Fruit fly (Drosophila melanogaster): Measurements from ENCODE around the gene CG12071.

CG12071 gene

dm6 chr3R:30880894-30881293 is at the start of gene CG12071:
CG12071 (minus strand) TSS chr3R:30881027.
- TF ChIP-seq psq (optimal IDR thresholded peaks at IDR 0.05) (no peak), pan (optimal IDR thresholded peaks at IDR 0.05) (no peak), CG8478 (optimal IDR thresholded peaks at IDR 0.05) (no peak), Dll (optimal IDR thresholded peaks at IDR 0.05) (no peak), EcR (GFP tag; optimal IDR thresholded peaks at IDR 0.05) (no peak), usp (GFP tag; optimal IDR thresholded peaks at IDR 0.05) (no peak)

DNA sequence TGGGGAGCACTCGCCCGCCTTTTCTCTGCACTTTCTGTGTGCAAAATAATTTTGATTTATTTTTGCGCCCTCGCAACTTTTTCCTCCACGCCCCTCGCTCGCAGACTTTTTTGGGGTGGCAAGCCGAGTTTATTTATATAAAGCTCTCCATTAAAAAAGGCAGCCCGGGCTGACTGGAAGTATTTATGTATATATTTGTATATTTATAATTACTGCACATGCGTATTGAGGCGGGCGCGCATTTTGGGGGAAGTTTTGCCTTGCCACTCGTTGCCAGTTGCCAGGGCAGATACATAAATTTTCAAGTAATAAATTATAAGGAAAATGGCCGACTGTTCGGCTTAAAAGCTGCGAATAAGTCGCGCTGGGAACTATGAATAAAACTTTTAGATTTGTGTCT is 47.8 kb upstream of the CG12071 start:
- no peak for TF ChIP-seq pan (optimal IDR thresholded peaks at IDR 0.05)

dm6 chr3R:30926033-30926432 is 45.2 kb upstream of the CG12071 start:
- TF ChIP-seq CG8478 (optimal IDR thresholded peaks at IDR 0.05) (no peak), usp (GFP tag; optimal IDR thresholded peaks at IDR 0.05) (no peak), Dll (optimal IDR thresholded peaks at IDR 0.05) (no peak), EcR (GFP tag; optimal IDR thresholded peaks at IDR 0.05) (no peak), psq (optimal IDR thresholded peaks at IDR 0.05) (no peak), pan (optimal IDR thresholded peaks at IDR 0.05) (no peak)

- TF ChIP-seq EcR (GFP tag; optimal IDR thresholded peaks at IDR 0.05) (no peak), usp (GFP tag; optimal IDR thresholded peaks at IDR 0.05) (no peak), psq (optimal IDR thresholded peaks at IDR 0.05) (no peak), pan (optimal IDR thresholded peaks at IDR 0.05) (no peak), CG8478 (optimal IDR thresholded peaks at IDR 0.05) (no peak), Dll (optimal IDR thresholded peaks at IDR 0.05) (no peak)
Observed at dm6 chr3R:30925436-30925835, 44.6 kb upstream of the CG12071 start.

DNA sequence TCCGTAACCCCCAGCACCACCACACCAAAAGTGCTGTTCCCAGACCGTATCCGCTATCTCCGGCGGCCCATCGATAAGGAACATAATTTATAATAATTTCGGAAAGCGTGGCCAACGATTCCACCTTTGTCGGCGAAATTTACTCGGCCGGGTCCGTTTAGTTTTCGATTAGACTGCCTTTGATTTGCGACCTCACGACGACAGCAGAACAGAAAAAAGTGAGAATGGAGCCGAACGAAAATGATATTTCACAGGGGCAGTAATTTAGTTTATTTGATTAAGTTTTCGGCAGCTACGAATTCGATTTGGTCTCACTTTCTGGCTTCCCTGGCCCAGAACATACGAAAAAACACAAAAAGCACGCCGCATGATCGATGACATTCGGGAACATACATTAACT is 42.8 kb upstream of the CG12071 start:
- TF ChIP-seq psq (optimal IDR thresholded peaks at IDR 0.05), result no peak
- TF ChIP-seq pan (optimal IDR thresholded peaks at IDR 0.05), result no peak
- no peak for TF ChIP-seq CG8478 (optimal IDR thresholded peaks at IDR 0.05)
- no peak for TF ChIP-seq usp (GFP tag; optimal IDR thresholded peaks at IDR 0.05)
- no peak for TF ChIP-seq EcR (GFP tag; optimal IDR thresholded peaks at IDR 0.05)

dm6 chr3R:30922414-30922813 is 41.6 kb upstream of the CG12071 start:
- TF ChIP-seq CG8478 (optimal IDR thresholded peaks at IDR 0.05) (no peak), usp (GFP tag; optimal IDR thresholded peaks at IDR 0.05) (no peak), pan (optimal IDR thresholded peaks at IDR 0.05) (no peak), psq (optimal IDR thresholded peaks at IDR 0.05) (no peak), EcR (GFP tag; optimal IDR thresholded peaks at IDR 0.05) (no peak), Dll (optimal IDR thresholded peaks at IDR 0.05) (no peak)

dm6 chr3R:30918872-30919271 is 38.0 kb upstream of the CG12071 start:
- TF ChIP-seq EcR (GFP tag; optimal IDR thresholded peaks at IDR 0.05) (no peak), psq (optimal IDR thresholded peaks at IDR 0.05) (no peak), pan (optimal IDR thresholded peaks at IDR 0.05) (no peak)

- no peak for TF ChIP-seq CG8478 (optimal IDR thresholded peaks at IDR 0.05)
Observed at dm6 chr3R:30916024-30916423, 35.2 kb upstream of the CG12071 start.

dm6 chr3R:30915235-30915634 is 34.4 kb upstream of the CG12071 start:
- TF ChIP-seq pan (optimal IDR thresholded peaks at IDR 0.05) (no peak), EcR (GFP tag; optimal IDR thresholded peaks at IDR 0.05) (no peak), Dll (optimal IDR thresholded peaks at IDR 0.05) (no peak), usp (GFP tag; optimal IDR thresholded peaks at IDR 0.05) (no peak), CG8478 (optimal IDR thresholded peaks at IDR 0.05) (no peak), psq (optimal IDR thresholded peaks at IDR 0.05) (no peak)

dm6 chr3R:30913704-30914103 is 32.9 kb upstream of the CG12071 start:
- TF ChIP-seq Dll (optimal IDR thresholded peaks at IDR 0.05) (no peak), CG8478 (optimal IDR thresholded peaks at IDR 0.05) (no peak), usp (GFP tag; optimal IDR thresholded peaks at IDR 0.05) (no peak), pan (optimal IDR thresholded peaks at IDR 0.05) (no peak), psq (optimal IDR thresholded peaks at IDR 0.05) (no peak), EcR (GFP tag; optimal IDR thresholded peaks at IDR 0.05) (no peak)

dm6 chr3R:30912402-30912801 is 31.6 kb upstream of the CG12071 start, which contains the start of gene Ptx1:
Ptx1 (plus strand) TSS chr3R:30912754.
- TF ChIP-seq CG8478 (optimal IDR thresholded peaks at IDR 0.05), result peak; percentile 94
- peak; percentile 65 for TF ChIP-seq Dll (optimal IDR thresholded peaks at IDR 0.05)
- no peak for TF ChIP-seq psq (optimal IDR thresholded peaks at IDR 0.05)

DNA sequence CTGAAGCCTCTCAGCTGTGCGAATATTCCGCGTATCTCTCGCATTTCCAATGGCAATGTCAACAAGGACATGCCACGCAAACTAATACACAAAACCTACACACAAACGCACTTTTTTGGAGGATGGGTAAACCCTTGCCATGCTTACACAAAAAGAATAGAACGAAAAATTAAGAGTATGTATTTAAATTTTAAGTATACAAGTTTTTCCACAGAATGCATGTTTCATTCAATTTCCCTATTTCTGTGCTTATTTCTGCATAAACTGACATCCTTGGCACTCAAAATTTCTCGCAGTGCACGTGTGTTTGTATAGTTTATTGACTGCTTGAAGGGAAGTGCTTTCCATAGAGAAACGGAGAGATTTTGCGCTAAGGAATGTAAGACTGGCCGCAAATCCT is 29.0 kb upstream of the CG12071 start:
- TF ChIP-seq Dll (optimal IDR thresholded peaks at IDR 0.05) (no peak), pan (optimal IDR thresholded peaks at IDR 0.05) (no peak)

DNA sequence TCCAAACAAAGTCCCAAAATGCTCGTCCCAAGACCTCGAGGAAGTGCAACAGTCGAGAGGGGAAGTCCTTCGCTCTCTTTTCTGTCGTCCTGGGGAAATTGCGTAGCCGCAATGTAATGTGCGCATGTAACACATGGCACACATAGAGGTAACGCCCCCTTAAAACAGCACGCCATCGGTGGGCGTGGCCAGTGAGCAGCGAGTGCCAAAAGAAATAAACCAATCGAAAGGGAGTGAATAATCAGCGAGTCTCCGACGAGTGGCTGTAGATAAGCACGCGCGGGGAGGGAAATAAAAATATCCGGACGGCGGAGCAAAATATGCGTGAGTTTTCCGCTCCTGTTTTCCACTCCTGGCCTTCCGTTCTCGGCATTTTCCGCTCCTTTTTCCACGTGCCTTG is 28.2 kb upstream of the CG12071 start:
- no peak for TF ChIP-seq usp (GFP tag; optimal IDR thresholded peaks at IDR 0.05)
- TF ChIP-seq Dll (optimal IDR thresholded peaks at IDR 0.05), result no peak
- TF ChIP-seq CG8478 (optimal IDR thresholded peaks at IDR 0.05), result no peak
- TF ChIP-seq EcR (GFP tag; optimal IDR thresholded peaks at IDR 0.05), result no peak
- no peak for TF ChIP-seq pan (optimal IDR thresholded peaks at IDR 0.05)
- no peak for TF ChIP-seq psq (optimal IDR thresholded peaks at IDR 0.05)

dm6 chr3R:30903994-30904393 is 23.2 kb upstream of the CG12071 start:
- TF ChIP-seq EcR (GFP tag; optimal IDR thresholded peaks at IDR 0.05) (no peak), CG8478 (optimal IDR thresholded peaks at IDR 0.05) (no peak), usp (GFP tag; optimal IDR thresholded peaks at IDR 0.05) (no peak), Dll (optimal IDR thresholded peaks at IDR 0.05) (no peak), psq (optimal IDR thresholded peaks at IDR 0.05) (no peak), pan (optimal IDR thresholded peaks at IDR 0.05) (no peak)

Measured in whole organism.